Worm (Caenorhabditis elegans): ENCODE results near the gene gba-3.

DNA sequence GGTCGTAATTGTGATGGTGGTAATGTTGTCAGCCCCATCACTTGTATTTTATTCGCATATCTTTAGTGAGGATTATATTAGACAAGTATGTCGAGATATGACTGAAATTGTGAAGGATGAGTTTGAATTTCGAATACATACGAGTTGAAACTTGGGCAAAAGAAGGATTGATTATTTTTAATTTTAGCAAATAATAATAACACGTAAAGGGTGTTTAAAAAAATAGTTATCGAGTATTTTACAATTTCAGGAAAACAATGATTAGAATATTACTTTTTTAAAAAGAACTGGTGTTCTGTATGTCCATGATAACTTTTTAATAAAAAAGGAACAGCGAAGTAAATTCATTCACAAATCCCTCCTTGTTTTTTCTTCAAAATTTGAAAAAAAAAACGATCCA lies 22.7 kb upstream of the gba-3 start, which contains the start of gene F11E6.8:
- TF ChIP-seq ceh-82 (tag; optimal IDR thresholded peaks at IDR 0.05) (no peak), hmg-11 (tag; optimal IDR thresholded peaks at IDR 0.05) (no peak), nhr-11 (tag; optimal IDR thresholded peaks at IDR 0.05) (no peak), pqm-1 (tag; optimal IDR thresholded peaks at IDR 0.05) (no peak), egl-27 (tag; optimal IDR thresholded peaks at IDR 0.05) (no peak), unc-62 (GFP tag; optimal IDR thresholded peaks at IDR 0.05) (no peak), ztf-4 (tag; optimal IDR thresholded peaks at IDR 0.05) (no peak), snpc-4 (tag; optimal IDR thresholded peaks at IDR 0.05) (no peak), elt-3 (tag; optimal IDR thresholded peaks at IDR 0.05) (no peak), ztf-11 (tag; optimal IDR thresholded peaks at IDR 0.05) (no peak), mdl-1 (tag; optimal IDR thresholded peaks at IDR 0.05) (no peak), ZK546.5 (tag; optimal IDR thresholded peaks at IDR 0.05) (no peak), pha-4 (tag; optimal IDR thresholded peaks at IDR 0.05) (no peak), fkh-10 (GFP tag; optimal IDR thresholded peaks at IDR 0.05) (no peak)
